Worm (Caenorhabditis elegans): ENCODE results near the gene pafo-1.
"Not testable (repeated sequence)": the region's sequence is repeated elsewhere in the genome, so short reads cannot be mapped to it uniquely, and the experiment has no call there.

pafo-1 gene

ce11 chrV:11521448-11521847, at the start of gene pafo-1:
TSS of gene pafo-1 (plus strand) at chrV:11521703.
- TF ChIP-seq F13C5.2 (tag; optimal IDR thresholded peaks at IDR 0.05) (peak; percentile 83), tbx-37 (GFP tag; conservative IDR thresholded peaks at IDR 0.05) (peak; percentile 61), hmg-4 (GFP tag; optimal IDR thresholded peaks at IDR 0.05) (peak; percentile 27), sea-1 (GFP tag; conservative IDR thresholded peaks at IDR 0.05) (0 out of 2 replicates have a peak, but pooled peaks have one; percentile 23), ama-1 (optimal IDR thresholded peaks at IDR 0.05) (no peak), hmbx-1 (tag; optimal IDR thresholded peaks at IDR 0.05) (no peak), ceh-36 (tag; optimal IDR thresholded peaks at IDR 0.05) (peak; percentile 40), flt-1 (GFP tag; IDR thresholded peaks at IDR 0.05) (0 out of 2 replicates have a peak, but pooled peaks have one; percentile 23)

- TF ChIP-seq tra-4 (tag; optimal IDR thresholded peaks at IDR 0.05) (no peak), aly-1 (tag; optimal IDR thresholded peaks at IDR 0.05) (no peak), hmg-4 (GFP tag; optimal IDR thresholded peaks at IDR 0.05) (no peak), ceh-13 (GFP tag; optimal IDR thresholded peaks at IDR 0.05) (no peak)
These were observed 49.3 kb upstream of the pafo-1 start, which contains the start of the genes nas-20 and nas-21 for ce11 chrV:11472209-11472608. TSS of gene nas-20 (minus strand) at chrV:11472309. TSS of gene nas-21 (plus strand) at chrV:11472564.

ce11 chrV:11474399-11474798, 47.1 kb upstream of the pafo-1 start, which contains the start of gene nas-22:
TSS of gene nas-22 (plus strand) at chrV:11474699.
- TF ChIP-seq pes-1 (GFP tag; IDR thresholded peaks at IDR 0.05) (no peak), scrt-1 (GFP tag; IDR thresholded peaks at IDR 0.05) (no peak), tbx-11 (GFP tag; IDR thresholded peaks at IDR 0.05) (no peak)

DNA sequence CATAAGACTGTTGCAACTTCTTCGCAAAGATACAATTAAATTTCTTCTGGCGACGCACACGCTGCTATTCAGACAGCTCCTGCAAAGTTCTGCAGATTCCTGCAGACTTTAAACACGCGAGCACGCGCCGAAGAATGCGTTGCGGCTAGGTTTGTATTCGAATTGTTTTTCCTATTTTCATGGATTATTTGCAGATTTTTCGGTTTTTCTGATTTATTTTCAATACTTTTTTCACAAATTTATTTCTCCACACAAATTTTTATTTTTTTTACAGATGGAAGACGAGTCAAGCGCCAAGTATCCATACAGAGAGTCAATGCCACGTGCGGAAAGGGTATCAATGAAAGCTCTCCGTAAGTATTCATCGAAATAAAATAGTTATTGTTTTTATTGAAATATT, 45.9 kb upstream of the pafo-1 start, which contains the start of gene T11F9.7:
T11F9.7 (plus strand) TSS at position 301 of the 400 bp plus-strand sequence.
- not testable (repeated sequence) for TF ChIP-seq flt-1 (GFP tag; IDR thresholded peaks at IDR 0.05); hmbx-1 (tag; optimal IDR thresholded peaks at IDR 0.05); ceh-36 (tag; optimal IDR thresholded peaks at IDR 0.05)

ce11 chrV:11479406-11479805, 42.1 kb upstream of the pafo-1 start, which contains the start of gene T11F9.22:
TSS of gene T11F9.22 (plus strand) at chrV:11479706.
- TF ChIP-seq pes-1 (GFP tag; IDR thresholded peaks at IDR 0.05) (no peak), tra-4 (tag; optimal IDR thresholded peaks at IDR 0.05) (no peak), F13C5.2 (tag; optimal IDR thresholded peaks at IDR 0.05) (no peak), ets-7 (tag; optimal IDR thresholded peaks at IDR 0.05) (no peak), ceh-36 (tag; optimal IDR thresholded peaks at IDR 0.05) (no peak), ama-1 (optimal IDR thresholded peaks at IDR 0.05) (no peak), flt-1 (GFP tag; IDR thresholded peaks at IDR 0.05) (no peak), hnd-1 (tag; optimal IDR thresholded peaks at IDR 0.05) (no peak), sea-1 (GFP tag; conservative IDR thresholded peaks at IDR 0.05) (no peak), B0310.2 (tag; optimal IDR thresholded peaks at IDR 0.05) (no peak), tbx-11 (GFP tag; IDR thresholded peaks at IDR 0.05) (no peak), hmg-4 (GFP tag; optimal IDR thresholded peaks at IDR 0.05) (no peak), scrt-1 (GFP tag; IDR thresholded peaks at IDR 0.05) (no peak), tbx-37 (GFP tag; conservative IDR thresholded peaks at IDR 0.05) (no peak)

DNA sequence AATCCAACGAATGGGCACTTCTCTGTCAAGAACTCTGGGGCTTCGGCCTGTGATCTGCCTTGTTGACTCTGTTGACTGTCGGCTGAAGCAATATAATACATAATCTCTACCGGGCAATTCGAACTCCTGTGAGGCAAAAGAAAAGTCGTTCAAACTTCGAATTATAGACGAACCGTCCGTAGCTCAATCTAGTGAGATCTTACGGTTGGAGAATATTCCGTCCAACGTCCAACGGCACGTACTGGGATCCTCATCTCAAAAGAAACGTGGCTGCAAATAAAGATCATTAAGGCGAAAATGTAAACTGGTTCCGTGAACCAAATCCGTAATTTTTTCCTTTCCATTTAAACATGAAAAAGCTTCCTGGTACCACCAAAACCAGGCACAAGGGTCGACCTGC, 40.8 kb upstream of the pafo-1 start, which contains the start of gene T11F9.14:
T11F9.14 (minus strand) TSS at position 101 of the 400 bp plus-strand sequence.
- TF ChIP-seq flt-1 (GFP tag; IDR thresholded peaks at IDR 0.05); sea-1 (GFP tag; conservative IDR thresholded peaks at IDR 0.05); F13C5.2 (tag; optimal IDR thresholded peaks at IDR 0.05): not testable (repeated sequence)

DNA sequence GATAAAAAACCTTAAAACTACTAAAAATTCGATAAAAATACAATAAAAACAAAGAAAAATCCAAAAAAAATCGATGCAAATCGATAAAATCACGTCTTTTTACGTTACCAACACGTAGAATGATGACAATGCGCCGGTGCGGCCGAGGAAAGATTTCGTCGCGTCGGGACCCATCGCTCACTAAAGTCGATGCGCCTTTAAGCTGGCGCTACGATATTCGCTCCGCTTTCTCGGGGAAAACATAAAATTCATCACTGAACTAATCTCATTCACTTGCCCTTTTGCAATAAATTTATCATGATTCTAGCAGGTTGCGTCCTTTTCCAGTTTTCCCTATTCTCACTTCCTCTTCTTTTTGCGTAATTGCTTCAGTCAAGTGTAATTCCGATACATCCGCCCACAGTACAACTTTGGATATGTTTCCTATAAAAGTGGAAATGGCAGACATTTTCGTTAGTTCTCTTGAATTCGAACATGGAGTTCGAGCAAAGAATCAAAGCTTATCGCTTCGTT, 37.9 kb upstream of the pafo-1 start, which contains the start of gene col-157:
col-157 (plus strand) TSS at position 463 of the 513 bp plus-strand sequence.
- not testable (repeated sequence) for TF ChIP-seq tbx-37 (GFP tag; conservative IDR thresholded peaks at IDR 0.05); hnd-1 (tag; optimal IDR thresholded peaks at IDR 0.05); tra-4 (tag; optimal IDR thresholded peaks at IDR 0.05)

- TF ChIP-seq hmg-4 (GFP tag; optimal IDR thresholded peaks at IDR 0.05) (no peak), tbx-11 (GFP tag; IDR thresholded peaks at IDR 0.05) (0 out of 2 replicates have a peak, but pooled peaks have one; percentile 9), B0310.2 (tag; optimal IDR thresholded peaks at IDR 0.05) (no peak), ama-1 (optimal IDR thresholded peaks at IDR 0.05) (no peak)
These were observed 37.1 kb upstream of the pafo-1 start for ce11 chrV:11484404-11484803.

DNA sequence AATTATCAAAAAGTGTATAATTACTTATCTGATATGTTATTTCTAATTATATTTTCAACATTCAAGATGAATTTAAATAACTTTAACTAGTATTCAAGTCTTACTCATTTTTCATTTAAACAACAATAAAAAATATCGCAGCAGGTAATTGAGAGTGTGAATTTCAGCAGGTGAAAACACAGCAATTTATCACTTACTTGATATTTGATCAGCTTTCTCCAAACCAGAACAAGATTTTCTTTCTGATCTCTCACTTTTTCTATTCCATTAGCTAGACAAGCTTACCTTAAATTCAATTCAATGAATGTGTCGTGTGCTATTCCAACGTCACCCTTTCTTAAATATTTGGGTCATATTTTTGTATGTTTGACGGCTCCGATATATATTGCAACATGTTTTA, 35.9 kb upstream of the pafo-1 start, which contains the start of gene srh-1:
srh-1 (plus strand) TSS at position 301 of the 400 bp plus-strand sequence.
- TF ChIP-seq tbx-11 (GFP tag; IDR thresholded peaks at IDR 0.05) (no peak), sea-1 (GFP tag; conservative IDR thresholded peaks at IDR 0.05) (no peak), flt-1 (GFP tag; IDR thresholded peaks at IDR 0.05) (no peak), B0310.2 (tag; optimal IDR thresholded peaks at IDR 0.05) (no peak), tbx-37 (GFP tag; conservative IDR thresholded peaks at IDR 0.05) (no peak), ama-1 (optimal IDR thresholded peaks at IDR 0.05) (no peak), scrt-1 (GFP tag; IDR thresholded peaks at IDR 0.05) (no peak), hnd-1 (tag; optimal IDR thresholded peaks at IDR 0.05) (no peak)
